Fruit fly (Drosophila melanogaster) whole organism, embryonic: ENCODE results near the gene PXo.

Experiments
- B-H1 ChIP-seq: fragments of 200-800 bp; sonication (Bioruptor generic); IDR thresholded peaks from 3 replicates; pipeline ENCODE4 v1.3.6; 2022; ENCODE audit warnings: missing biosample characterization, missing genetic modification characterization
- CG12299 ChIP-seq: fragments of 200-800 bp; sonication (Bioruptor generic); optimal IDR thresholded peaks from 2 replicates; lab custom pipeline; 2018; ENCODE audit warnings: missing biosample characterization, mild to moderate bottlenecking, missing genetic modification characterization
- CG14014 ChIP-seq: fragments of 200-800 bp; sonication (Bioruptor generic); IDR thresholded peaks from 2 replicates; pipeline ENCODE4 v1.3.6; 2022; ENCODE audit warnings: missing biosample characterization, missing genetic modification characterization
- CG14050 ChIP-seq: fragments of 200-800 bp; sonication (Bioruptor generic); IDR thresholded peaks from 3 replicates; pipeline ENCODE4 v1.3.6; 2022; ENCODE audit warnings: missing biosample characterization, missing genetic modification characterization
- CG15073 ChIP-seq: fragments of 200-800 bp; sonication (Bioruptor generic); optimal IDR thresholded peaks from 2 replicates; lab custom pipeline; 2016; ENCODE audit warnings: missing biosample characterization, missing genetic modification characterization
- CG1529 ChIP-seq: fragments of 200-800 bp; sonication (Bioruptor generic); optimal IDR thresholded peaks from 3 replicates; lab custom pipeline; 2018; ENCODE audit warnings: missing biosample characterization, missing genetic modification characterization
- CG17568 ChIP-seq: fragments of 200-800 bp; sonication (Bioruptor generic); optimal IDR thresholded peaks from 2 replicates; lab custom pipeline; 2018; ENCODE audit warnings: missing biosample characterization, mild to moderate bottlenecking, missing genetic modification characterization, moderate library complexity
- CG1832 ChIP-seq: fragments of 200-800 bp; sonication (Bioruptor generic); optimal IDR thresholded peaks from 2 replicates; lab custom pipeline; 2017; ENCODE audit warnings: missing biosample characterization, mild to moderate bottlenecking, missing genetic modification characterization, inconsistent platforms
- CG2712 ChIP-seq: fragments of 200-800 bp; optimal IDR thresholded peaks from 3 replicates; lab custom pipeline; 2019; ENCODE audit warnings: missing biosample characterization, mild to moderate bottlenecking, missing genetic modification characterization, moderate library complexity
- CG32772 ChIP-seq: fragments of 200-800 bp; sonication (Bioruptor generic); IDR thresholded peaks from 2 replicates; pipeline ENCODE4 v1.3.6; 2022; ENCODE audit warnings: missing biosample characterization, missing genetic modification characterization
- CG33213 ChIP-seq: fragments of 200-800 bp; sonication (Bioruptor generic); optimal IDR thresholded peaks from 3 replicates; lab custom pipeline; 2016; ENCODE audit warnings: missing biosample characterization, missing genetic modification characterization
- CG34224 ChIP-seq: fragments of 200-800 bp; sonication (Bioruptor generic); IDR thresholded peaks from 3 replicates; pipeline ENCODE4 v1.3.6; 2022; ENCODE audit warnings: missing biosample characterization, missing genetic modification characterization; ENCODE audit not compliant: partially characterized antibody
- CG3726 ChIP-seq: fragments of 200-800 bp; sonication (Bioruptor generic); IDR thresholded peaks from 3 replicates; pipeline ENCODE4, ENCODE4 v1.3.6; 2022; ENCODE audit warnings: missing biosample characterization, missing genetic modification characterization
- CG3847 ChIP-seq: fragments of 200-800 bp; sonication (Bioruptor generic); IDR thresholded peaks from 2 replicates; pipeline ENCODE4 v1.3.6; 2022; ENCODE audit warnings: missing biosample characterization, missing genetic modification characterization
- CG6689 ChIP-seq: fragments of 200-800 bp; sonication (Bioruptor generic); IDR thresholded peaks from 2 replicates; pipeline ENCODE4 v1.3.6; 2022; ENCODE audit warnings: missing biosample characterization, missing genetic modification characterization
- CG7271 ChIP-seq: fragments of 200-800 bp; sonication (Bioruptor generic); optimal IDR thresholded peaks from 2 replicates; lab custom pipeline; 2018; ENCODE audit warnings: missing biosample characterization, mild to moderate bottlenecking, missing genetic modification characterization, moderate library complexity
- CG7839 ChIP-seq: fragments of 200-800 bp; sonication (Bioruptor generic); optimal IDR thresholded peaks from 3 replicates; lab custom pipeline; 2018; ENCODE audit warnings: missing biosample characterization, mild to moderate bottlenecking, missing genetic modification characterization, moderate library complexity
- CG8290 ChIP-seq, 3 experiments: fragments of 200-800 bp; sonication (Bioruptor generic); optimal IDR thresholded peaks; 2 replicates each; lab custom pipeline; 2016 to 2019; ENCODE audit warnings: missing biosample characterization in 3 of 3, missing genetic modification characterization in 3 of 3, mild to moderate bottlenecking in 2 of 3, moderate library complexity in 1 of 3
- CG8924 ChIP-seq: fragments of 200-800 bp; optimal IDR thresholded peaks from 3 replicates; lab custom pipeline; 2019; ENCODE audit warnings: missing biosample characterization, mild to moderate bottlenecking, missing genetic modification characterization, moderate library complexity
- E2f2 ChIP-seq: fragments of 200-800 bp; sonication (Bioruptor generic); IDR thresholded peaks from 2 replicates; pipeline ENCODE4 v1.3.6; 2022; ENCODE audit warnings: missing biosample characterization, missing genetic modification characterization
- Elba2 ChIP-seq: fragments of 200-800 bp; sonication (Bioruptor generic); optimal IDR thresholded peaks from 3 replicates; lab custom pipeline; 2016; ENCODE audit warnings: missing biosample characterization, missing genetic modification characterization
- HLHmδ ChIP-seq: fragments of 200-800 bp; sonication (Bioruptor generic); optimal IDR thresholded peaks from 2 replicates; lab custom pipeline; 2018; ENCODE audit warnings: missing biosample characterization, mild to moderate bottlenecking, missing genetic modification characterization, moderate library complexity
- Hr3 ChIP-seq: fragments of 200-800 bp; sonication (Bioruptor generic); optimal IDR thresholded peaks from 3 replicates; lab custom pipeline; 2016; ENCODE audit warnings: missing biosample characterization, missing genetic modification characterization
- Jarid2 ChIP-seq: fragments of 200-800 bp; sonication (Bioruptor generic); optimal IDR thresholded peaks from 3 replicates; lab custom pipeline; 2017; ENCODE audit warnings: mild to moderate bottlenecking, missing biosample characterization, missing genetic modification reagents, missing genetic modification characterization
- Myb ChIP-seq: fragments of 200-800 bp; sonication (Bioruptor generic); optimal IDR thresholded peaks from 2 replicates; lab custom pipeline; 2016; ENCODE audit warnings: missing biosample characterization, missing genetic modification characterization
- Nf-YC ChIP-seq: fragments of 200-800 bp; optimal IDR thresholded peaks from 3 replicates; lab custom pipeline; 2019; ENCODE audit warnings: missing biosample characterization, mild to moderate bottlenecking, missing genetic modification characterization, moderate library complexity
- NfI ChIP-seq: fragments of 200-800 bp; sonication (Bioruptor generic); optimal IDR thresholded peaks from 3 replicates; lab custom pipeline; 2018; ENCODE audit warnings: missing biosample characterization, mild to moderate bottlenecking, missing genetic modification characterization, moderate library complexity
- TFAM ChIP-seq: fragments of 200-800 bp; sonication (Bioruptor generic); optimal IDR thresholded peaks from 2 replicates; lab custom pipeline; 2017; ENCODE audit warnings: missing biosample characterization, missing genetic modification characterization, inconsistent platforms
- abd-A ChIP-seq: fragments of 200-800 bp; sonication (Bioruptor generic); optimal IDR thresholded peaks from 3 replicates; lab custom pipeline; 2019; ENCODE audit warnings: missing biosample characterization, mild to moderate bottlenecking, missing genetic modification characterization, moderate library complexity
- ase ChIP-seq: fragments of 200-800 bp; sonication (Bioruptor generic); IDR thresholded peaks from 3 replicates; pipeline ENCODE4 v1.3.6; 2022; ENCODE audit warnings: missing biosample characterization, missing genetic modification characterization
- chif ChIP-seq, 2 experiments: fragments of 200-800 bp; sonication (Bioruptor generic); optimal IDR thresholded peaks; 3 replicates each; lab custom pipeline; 2016; ENCODE audit warnings: missing biosample characterization in 2 of 2, missing genetic modification characterization in 2 of 2
- ci ChIP-seq: fragments of 200-800 bp; sonication (Bioruptor generic); IDR thresholded peaks from 3 replicates; pipeline ENCODE4 v1.3.6; 2022; ENCODE audit warnings: missing biosample characterization, missing genetic modification characterization
- croc ChIP-seq: fragments of 200-800 bp; sonication (Bioruptor generic); conservative IDR thresholded peaks from 3 replicates; pipeline ENCODE4 v1.3.6; 2022; ENCODE audit warnings: missing biosample characterization, missing genetic modification characterization
- crp ChIP-seq, 2 experiments: fragments of 200-800 bp; sonication (Bioruptor generic); optimal IDR thresholded peaks; 2 replicates in 1 of 2; 3 replicates in 1 of 2; lab custom pipeline; 2017; ENCODE audit warnings: missing biosample characterization in 2 of 2, missing genetic modification characterization in 2 of 2, mild to moderate bottlenecking in 1 of 2, moderate library complexity in 1 of 2
- danr ChIP-seq: fragments of 200-800 bp; sonication (Bioruptor generic); IDR thresholded peaks from 2 replicates; pipeline ENCODE4 v1.3.6; 2022; ENCODE audit warnings: missing biosample characterization, missing genetic modification characterization
- dmrt11E ChIP-seq: fragments of 200-800 bp; sonication (Bioruptor generic); optimal IDR thresholded peaks from 3 replicates; lab custom pipeline; 2018; ENCODE audit warnings: missing biosample characterization, mild to moderate bottlenecking, missing genetic modification characterization, moderate library complexity
- eve ChIP-seq, 2 experiments: fragments of >200 bp; optimal IDR thresholded peaks; 2 replicates each; lab custom pipeline; 2017; ENCODE audit warnings: missing biosample characterization in 2 of 2, missing genetic modification characterization in 2 of 2
- fd64A ChIP-seq: fragments of 200-800 bp; sonication (Bioruptor generic); optimal IDR thresholded peaks from 3 replicates; lab custom pipeline; 2018; ENCODE audit warnings: missing biosample characterization, mild to moderate bottlenecking, missing genetic modification characterization
- fru ChIP-seq: fragments of >200 bp; optimal IDR thresholded peaks from 2 replicates; lab custom pipeline; 2017
- ftz-f1 ChIP-seq: fragments of 200-800 bp; sonication (Bioruptor generic); optimal IDR thresholded peaks from 2 replicates; lab custom pipeline; 2016; ENCODE audit warnings: missing biosample characterization, missing genetic modification characterization
- grau ChIP-seq: fragments of 200-800 bp; optimal IDR thresholded peaks from 3 replicates; lab custom pipeline; 2019; ENCODE audit warnings: missing biosample characterization, mild to moderate bottlenecking, missing genetic modification characterization, moderate library complexity
- grn ChIP-seq: fragments of 200-800 bp; sonication (Bioruptor generic); optimal IDR thresholded peaks from 3 replicates; lab custom pipeline; 2017; ENCODE audit warnings: missing biosample characterization, missing genetic modification characterization
- kay ChIP-seq: fragments of 200-800 bp; sonication (Bioruptor generic); optimal IDR thresholded peaks from 2 replicates; lab custom pipeline; 2016; ENCODE audit warnings: missing biosample characterization, missing genetic modification characterization
- lab ChIP-seq: fragments of 200-800 bp; sonication (Bioruptor generic); optimal IDR thresholded peaks from 3 replicates; lab custom pipeline; 2017; ENCODE audit warnings: missing biosample characterization, missing genetic modification characterization, mild to moderate bottlenecking, moderate library complexity, missing genetic modification reagents
- luna ChIP-seq: fragments of 200-800 bp; sonication (Bioruptor generic); optimal IDR thresholded peaks from 2 replicates; lab custom pipeline; 2016; ENCODE audit warnings: missing biosample characterization, missing genetic modification characterization
- nerfin-1 ChIP-seq: fragments of 200-800 bp; sonication (Bioruptor generic); optimal IDR thresholded peaks from 3 replicates; lab custom pipeline; 2019; ENCODE audit warnings: missing biosample characterization, mild to moderate bottlenecking, missing genetic modification characterization, moderate library complexity
- nmo ChIP-seq: fragments of 200-800 bp; sonication (Bioruptor generic); optimal IDR thresholded peaks from 2 replicates; lab custom pipeline; 2018; ENCODE audit warnings: missing biosample characterization, mild to moderate bottlenecking, missing genetic modification characterization, moderate library complexity
- psq ChIP-seq: fragments of 200-800 bp; sonication (Bioruptor generic); optimal IDR thresholded peaks from 2 replicates; lab custom pipeline; 2017; ENCODE audit warnings: missing biosample characterization, missing genetic modification characterization
- salm ChIP-seq: fragments of 200-800 bp; sonication (Bioruptor generic); optimal IDR thresholded peaks from 2 replicates; lab custom pipeline; 2018; ENCODE audit warnings: missing biosample characterization, mild to moderate bottlenecking, missing genetic modification characterization
- tin ChIP-seq: fragments of 200-800 bp; sonication (Bioruptor generic); optimal IDR thresholded peaks from 3 replicates; lab custom pipeline; 2016; ENCODE audit warnings: missing biosample characterization, missing genetic modification characterization
- z ChIP-seq: fragments of 200-800 bp; sonication (Bioruptor generic); IDR thresholded peaks from 3 replicates; pipeline ENCODE4 v1.3.6; 2022; ENCODE audit warnings: missing biosample characterization, missing genetic modification characterization

PXo gene

DNA sequence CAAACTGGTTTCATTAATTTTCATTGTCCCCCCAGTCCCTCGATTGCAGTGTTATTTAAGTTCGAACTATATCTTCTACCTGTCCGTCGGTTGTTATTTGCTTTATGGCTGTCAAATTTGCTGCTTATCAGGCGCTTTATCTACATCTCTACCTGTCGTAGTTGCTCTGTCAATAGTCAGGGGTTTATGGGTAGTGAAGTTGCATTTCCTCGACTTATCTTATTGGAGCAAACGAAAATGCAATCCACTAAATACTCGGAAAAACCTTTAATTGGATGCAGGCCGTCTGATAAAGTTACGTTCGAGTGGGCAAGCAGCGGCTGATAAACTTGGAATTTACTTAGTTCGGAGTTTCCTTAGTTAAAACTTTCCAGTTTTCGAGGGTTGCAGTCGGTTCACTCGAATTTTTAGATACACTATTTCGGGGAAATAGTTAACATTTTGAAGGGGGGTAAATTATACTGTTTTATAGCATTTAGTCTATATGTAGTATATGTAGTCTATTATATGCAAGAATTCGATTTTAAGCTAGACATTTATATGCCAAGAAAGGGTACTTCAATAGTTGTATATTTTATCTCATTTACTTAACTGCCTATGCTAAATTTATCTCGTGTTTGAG is 26.1 kb upstream of the PXo start (continued):
- TF ChIP-seq ci (GFP tag; lab: Robert Waterston, UW) = peak; percentile 46; the same call in 1 of the 3 replicates
- TF ChIP-seq B-H1 (GFP tag; lab: Robert Waterston, UW) = no peak
- no peak for TF ChIP-seq fru (lab: Kevin White, UChicago)
- no peak for TF ChIP-seq CG6689 (GFP tag; lab: Robert Waterston, UW)
- no peak for TF ChIP-seq CG33213
- no peak for TF ChIP-seq CG14014 (GFP tag; lab: Robert Waterston, UW)
- TF ChIP-seq CG34224 (GFP tag; lab: Robert Waterston, UW) = no peak
- no peak for TF ChIP-seq CG8290 (GFP tag; optimal IDR thresholded peaks at IDR 0.05; lab: Kevin White, UChicago)
- no peak for TF ChIP-seq CG8290 (tag; optimal IDR thresholded peaks at IDR 0.05; lab: Kevin White, UChicago)
- TF ChIP-seq grau (tag; lab: Kevin White, UChicago) = no peak
- no peak for TF ChIP-seq danr (GFP tag; lab: Robert Waterston, UW)
- TF ChIP-seq salm (tag; lab: Kevin White, UChicago) = peak; percentile 81
- no peak for TF ChIP-seq abd-A (tag; lab: Kevin White, UChicago)
- no peak for TF ChIP-seq nmo (GFP tag; lab: Kevin White, UChicago)
- no peak for TF ChIP-seq CG7839 (tag; lab: Kevin White, UChicago)
- TF ChIP-seq CG32772 (GFP tag; lab: Robert Waterston, UW) = no peak
- TF ChIP-seq z (GFP tag; lab: Robert Waterston, UW) = no peak
- peak; percentile 4 for TF ChIP-seq HLHmδ (GFP tag; lab: Kevin White, UChicago)
- TF ChIP-seq CG17568 (GFP tag; lab: Kevin White, UChicago) = no peak
- TF ChIP-seq CG14050 (GFP tag; lab: Robert Waterston, UW) = no peak
- no peak for TF ChIP-seq chif (GFP tag; optimal IDR thresholded peaks at IDR 0.05; lab: Kevin White, UChicago)
- TF ChIP-seq kay (GFP tag; lab: Kevin White, UChicago) = no peak
- no peak for TF ChIP-seq tin (GFP tag; lab: Kevin White, UChicago)
- no peak for TF ChIP-seq CG3726 (GFP tag; lab: Robert Waterston, UW)
- TF ChIP-seq ftz-f1 (GFP tag; lab: Kevin White, UChicago) = no peak
- TF ChIP-seq Jarid2 (GFP tag; lab: Kevin White, UChicago) = no peak
- TF ChIP-seq fd64A (GFP tag; lab: Kevin White, UChicago) = peak; percentile 64
- TF ChIP-seq CG1529 (GFP tag; lab: Kevin White, UChicago) = no peak
- no peak for TF ChIP-seq CG12299
- no peak for TF ChIP-seq lab
- no peak for TF ChIP-seq ase
- no peak for TF ChIP-seq CG1832 (GFP tag; lab: Kevin White, UChicago)
- no peak for TF ChIP-seq CG7271
- TF ChIP-seq psq (GFP tag; lab: Kevin White, UChicago) = no peak
- peak in 1 of 2 experiments; percentile 46 for TF ChIP-seq eve (GFP tag; optimal IDR thresholded peaks at IDR 0.05; lab: Kevin White, UChicago)
- TF ChIP-seq dmrt11E (tag; lab: Kevin White, UChicago) = peak; percentile 5
- no peak for TF ChIP-seq luna (GFP tag; lab: Kevin White, UChicago)
- no peak for TF ChIP-seq TFAM (GFP tag; lab: Kevin White, UChicago)
- TF ChIP-seq NfI = no peak
- no peak for TF ChIP-seq CG8924 (tag; lab: Kevin White, UChicago)
- no peak for TF ChIP-seq Elba2 (GFP tag; lab: Kevin White, UChicago)
- TF ChIP-seq grn (GFP tag; lab: Kevin White, UChicago) = peak; percentile 97
- no peak for TF ChIP-seq CG3847 (GFP tag; lab: Robert Waterston, UW)
- no peak for TF ChIP-seq Myb
- TF ChIP-seq E2f2 (GFP tag; lab: Robert Waterston, UW) = no peak
- TF ChIP-seq croc (GFP tag; lab: Robert Waterston, UW) = no peak
- no peak for TF ChIP-seq CG15073 (GFP tag; lab: Kevin White, UChicago)
- no peak for TF ChIP-seq crp (GFP tag; optimal IDR thresholded peaks at IDR 0.05; lab: Kevin White, UChicago)
- no peak for TF ChIP-seq Hr3
- TF ChIP-seq Nf-YC (tag; lab: Kevin White, UChicago) = no peak
- no peak for TF ChIP-seq CG2712 (tag; lab: Kevin White, UChicago)
- TF ChIP-seq nerfin-1 = peak; percentile 1
